Worm (Caenorhabditis elegans) whole organism, L4 larva: ENCODE results near the gene F15A4.10.

Experiments
- F26F4.8 ChIP-seq: fragments of 200-800 bp; sonication (Bioruptor generic); conservative IDR thresholded peaks from 2 replicates; pipeline ENCODE4 v1.3.6; 2022; ENCODE audit warnings: missing genetic modification characterization, missing compliant biosample characterization
- F44E2.7 ChIP-seq: fragments of 200-800 bp; sonication (Bioruptor generic); IDR thresholded peaks from 2 replicates; pipeline ENCODE4 v2.1.2; 2022; ENCODE audit warnings: missing genetic modification characterization, missing compliant biosample characterization
- T20F7.1 ChIP-seq: fragments of 200-800 bp; sonication (Bioruptor generic); optimal IDR thresholded peaks from 2 replicates; lab custom pipeline; 2018; ENCODE audit warnings: mild to moderate bottlenecking, missing genetic modification characterization, missing compliant biosample characterization
- Y5F2A.4 ChIP-seq: fragments of 200-800 bp; sonication (Bioruptor generic); optimal IDR thresholded peaks from 2 replicates; lab custom pipeline; 2018; ENCODE audit warnings: mild to moderate bottlenecking, missing genetic modification characterization, missing compliant biosample characterization
- aha-1 ChIP-seq: fragments of 150-350 bp; peaks from one replicate; lab custom pipeline; 2014; ENCODE audit warnings: missing biosample characterization, missing genetic modification characterization
- aly-2 ChIP-seq: sonication (generic microtip); optimal IDR thresholded peaks from 2 replicates; lab custom pipeline; 2018; ENCODE audit warnings: missing biosample characterization, missing genetic modification characterization
- ceh-44 ChIP-seq: fragments of 200-800 bp; sonication (Bioruptor generic); IDR thresholded peaks from 2 replicates; pipeline ENCODE4 v1.3.6; 2022; ENCODE audit warnings: missing genetic modification reagents, missing genetic modification characterization, missing compliant biosample characterization
- ceh-62 ChIP-seq: sonication (generic microtip); optimal IDR thresholded peaks from 2 replicates; lab custom pipeline; 2017; ENCODE audit warnings: missing biosample characterization, missing genetic modification characterization
- daf-19 ChIP-seq: fragments of 200-800 bp; sonication (Bioruptor generic); conservative IDR thresholded peaks from 2 replicates; pipeline ENCODE4 v1.3.6; 2022; ENCODE audit warnings: missing genetic modification characterization, missing compliant biosample characterization
- dmd-6 ChIP-seq: fragments of 200-800 bp; sonication (Bioruptor generic); IDR thresholded peaks from 2 replicates; pipeline ENCODE4 v1.3.6; 2022; ENCODE audit warnings: missing genetic modification reagents, missing genetic modification characterization, missing compliant biosample characterization
- dmd-8 ChIP-seq: fragments of 200-800 bp; sonication (Bioruptor generic); IDR thresholded peaks from 2 replicates; pipeline ENCODE4 v1.3.6; 2022; ENCODE audit warnings: missing genetic modification characterization, missing compliant biosample characterization
- dpl-1 ChIP-seq: fragments of 150-350 bp; optimal IDR thresholded peaks from 2 replicates; lab custom pipeline; 2014; ENCODE audit warnings: missing biosample characterization, missing genetic modification reagents, missing genetic modification characterization
- duxl-1 ChIP-seq: sonication (generic microtip); optimal IDR thresholded peaks from 2 replicates; lab custom pipeline; 2016; ENCODE audit warnings: mild to moderate bottlenecking, missing genetic modification characterization, moderate library complexity, missing compliant biosample characterization; ENCODE audit not compliant: poor library complexity
- hlh-30 ChIP-seq: sonication (generic microtip); optimal IDR thresholded peaks from 2 replicates; lab custom pipeline; 2017; ENCODE audit warnings: antibody characterized with exemption, mild to moderate bottlenecking, missing genetic modification characterization, missing compliant biosample characterization; ENCODE audit not compliant: insufficient read depth
- lin-1 ChIP-seq: fragments of 200-800 bp; sonication (Bioruptor generic); IDR thresholded peaks from 2 replicates; pipeline ENCODE4 v1.3.6; 2022; ENCODE audit warnings: missing genetic modification reagents, missing genetic modification characterization, missing compliant biosample characterization
- lin-38 ChIP-seq: fragments of 200-800 bp; sonication (Bioruptor generic); IDR thresholded peaks from 2 replicates; pipeline ENCODE4 v1.3.6; 2022; ENCODE audit warnings: missing genetic modification reagents, missing genetic modification characterization, missing compliant biosample characterization
- lin-39 ChIP-seq: fragments of 150-350 bp; optimal IDR thresholded peaks from 2 replicates; lab custom pipeline; 2014; ENCODE audit warnings: missing biosample characterization, missing genetic modification reagents, missing genetic modification characterization
- lir-3 ChIP-seq: sonication (generic microtip); optimal IDR thresholded peaks from 2 replicates; lab custom pipeline; 2016; ENCODE audit warnings: mild to moderate bottlenecking, missing genetic modification characterization, missing compliant biosample characterization
- madf-5 ChIP-seq, 2 experiments: fragments of 200-800 bp; sonication (Bioruptor generic); IDR thresholded peaks; 2 replicates each; pipeline ENCODE4 v1.3.6; 2022; ENCODE audit warnings: missing compliant biosample characterization in 2 of 2, missing genetic modification characterization in 2 of 2
- mdl-1 ChIP-seq, 2 experiments: fragments of 150-350 bp in 1 of 2; sonication (generic microtip) in 1 of 2; optimal IDR thresholded peaks; 2 replicates each; lab custom pipeline; 2014 to 2017; ENCODE audit warnings: missing biosample characterization in 2 of 2, missing genetic modification characterization in 2 of 2
- mdt-29 ChIP-seq: fragments of 200-800 bp; sonication (Bioruptor generic); IDR thresholded peaks from 2 replicates; pipeline ENCODE4 v1.3.6; 2022; ENCODE audit warnings: missing genetic modification reagents, missing genetic modification characterization, missing compliant biosample characterization
- mes-2 ChIP-seq: sonication (generic microtip); optimal IDR thresholded peaks from 2 replicates; lab custom pipeline; 2016; ENCODE audit warnings: missing genotype, mild to moderate bottlenecking, missing genetic modification characterization, missing compliant biosample characterization; ENCODE audit not compliant: poor library complexity, severe bottlenecking
- nhr-41 ChIP-seq: fragments of 200-800 bp; sonication (Bioruptor generic); IDR thresholded peaks from 2 replicates; pipeline ENCODE4 v1.3.6; 2022; ENCODE audit warnings: missing genetic modification reagents, missing genetic modification characterization, missing compliant biosample characterization
- nhr-42 ChIP-seq: fragments of 200-800 bp; sonication (Bioruptor generic); IDR thresholded peaks from 2 replicates; pipeline ENCODE4 v1.3.6; 2022; ENCODE audit warnings: missing genetic modification characterization, missing compliant biosample characterization
- nhr-48 ChIP-seq: sonication (generic microtip); optimal IDR thresholded peaks from 2 replicates; lab custom pipeline; 2016; ENCODE audit warnings: mild to moderate bottlenecking, missing genetic modification characterization, missing compliant biosample characterization
- nhr-76 ChIP-seq: fragments of 150-350 bp; optimal IDR thresholded peaks from 2 replicates; lab custom pipeline; 2014; ENCODE audit warnings: missing biosample characterization, missing genetic modification characterization
- php-3 ChIP-seq: fragments of 200-800 bp; sonication (Bioruptor generic); IDR thresholded peaks from 2 replicates; pipeline ENCODE4 v1.3.6; 2022; ENCODE audit warnings: missing genetic modification reagents, missing genetic modification characterization, missing compliant biosample characterization
- pqm-1 ChIP-seq: sonication (generic microtip); optimal IDR thresholded peaks from 2 replicates; lab custom pipeline; 2017; ENCODE audit warnings: missing biosample characterization, missing genetic modification characterization
- spr-1 ChIP-seq: sonication (generic microtip); optimal IDR thresholded peaks from 2 replicates; lab custom pipeline; 2016; ENCODE audit warnings: mild to moderate bottlenecking, missing genetic modification characterization, missing compliant biosample characterization
- tag-97 ChIP-seq: fragments of 200-800 bp; sonication (Bioruptor generic); IDR thresholded peaks from 2 replicates; pipeline ENCODE4 v1.3.6; 2022; ENCODE audit warnings: missing genetic modification characterization, missing compliant biosample characterization
- tra-1 ChIP-seq: fragments of 200-800 bp; sonication (Bioruptor generic); IDR thresholded peaks from 2 replicates; pipeline ENCODE4 v1.3.6; 2022; ENCODE audit warnings: missing genetic modification reagents, missing genetic modification characterization, missing compliant biosample characterization
- unc-39 ChIP-seq: sonication (generic microtip); optimal IDR thresholded peaks from 2 replicates; lab custom pipeline; 2017; ENCODE audit warnings: missing biosample characterization, missing genetic modification characterization
- unc-62 ChIP-seq, 3 experiments: fragments of 150-350 bp in 1 of 3; sonication (generic microtip); optimal IDR thresholded peaks in 2 of 3; peaks in 1 of 3; 1 replicate in 1 of 3; 2 replicates in 2 of 3; lab custom pipeline; 2014 to 2017; ENCODE audit warnings: missing biosample characterization in 3 of 3, missing genetic modification characterization in 3 of 3, missing genetic modification reagents in 3 of 3, missing genotype in 1 of 3
- zag-1 ChIP-seq: fragments of 150-350 bp; optimal IDR thresholded peaks from 2 replicates; lab custom pipeline; 2014; ENCODE audit warnings: missing biosample characterization, missing genetic modification characterization

Gene F15A4.10

ce11 chrII:12481645-12482044 is 3.3 kb downstream of the F15A4.10 start:
- TF ChIP-seq lir-3 (no peak), mdt-29 (no peak), mdl-1 (tag; optimal IDR thresholded peaks at IDR 0.05; lab: Kevin White, UChicago) (no peak), nhr-41 (no peak), nhr-76 (tag; lab: Kevin White, UChicago) (no peak), tra-1 (no peak), ceh-44 (GFP tag; lab: Robert Waterston, UW) (no peak), daf-19 (no peak), F44E2.7 (GFP tag; lab: Robert Waterston, UW) (no peak), pqm-1 (tag; lab: Kevin White, UChicago) (no peak)

DNA sequence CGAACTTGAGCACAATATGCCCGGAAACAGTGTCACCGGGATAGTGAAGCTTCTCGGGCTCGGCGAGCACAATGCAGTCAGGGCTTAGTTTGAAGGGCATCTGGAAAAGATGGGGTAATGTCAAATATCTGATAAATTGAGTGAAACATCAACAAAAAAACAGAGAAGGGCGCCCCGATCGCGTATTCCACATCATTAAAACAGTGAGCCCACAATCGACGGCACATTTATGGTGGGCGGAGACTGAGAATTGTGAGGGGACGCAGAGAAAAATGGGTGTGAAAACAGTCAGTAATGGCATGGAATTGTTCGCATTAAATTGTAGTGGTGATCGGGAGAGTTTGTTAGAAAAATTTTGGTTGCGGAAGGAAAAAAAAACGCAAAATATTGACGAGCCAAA is 4.1 kb downstream of the F15A4.10 start, which contains the start of gene arrd-9:
Gene arrd-9, minus strand, starts transcription at position 101 of the 400 bp plus-strand sequence.
- TF ChIP-seq Y5F2A.4 (GFP tag; lab: Kevin White, UChicago) (no peak), tra-1 (no peak), unc-39 (tag; lab: Kevin White, UChicago) (no peak), daf-19 (no peak), nhr-42 (GFP tag; lab: Robert Waterston, UW) (no peak), F44E2.7 (GFP tag; lab: Robert Waterston, UW) (no peak), php-3 (GFP tag; lab: Robert Waterston, UW) (no peak), dpl-1 (no peak), hlh-30 (no peak), aly-2 (tag; lab: Kevin White, UChicago) (no peak), mes-2 (tag; lab: Kevin White, UChicago) (no peak), nhr-76 (tag; lab: Kevin White, UChicago) (no peak), zag-1 (no peak), madf-5 (GFP tag; IDR thresholded peaks at IDR 0.05; lab: Robert Waterston, UW) (no peak), nhr-48 (no peak), dmd-6 (GFP tag; lab: Robert Waterston, UW) (no peak)
- TF ChIP-seq, all 104 proteins: peak for 0

DNA sequence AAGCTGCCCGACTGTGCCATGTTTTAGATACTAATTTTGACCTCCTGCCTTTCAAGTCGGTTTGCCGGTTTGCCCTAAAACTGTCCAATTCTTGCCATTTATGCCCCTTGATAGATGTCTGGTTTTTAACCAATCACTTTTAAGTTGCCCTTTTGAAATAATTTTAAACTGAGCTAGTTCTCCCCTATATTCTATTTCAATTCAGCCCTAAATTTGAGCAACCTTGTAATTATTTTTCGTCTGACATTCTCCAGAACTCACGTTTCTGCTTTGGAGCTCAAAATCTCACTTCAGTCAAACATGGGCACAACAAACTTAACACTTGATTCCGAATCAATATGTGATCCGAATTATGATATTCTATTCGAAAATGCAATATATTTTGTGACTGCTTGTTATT is 11.6 kb downstream of the F15A4.10 start, which contains the start of gene srg-17:
Gene srg-17, plus strand, starts transcription at position 301 of the 400 bp plus-strand sequence.
- TF ChIP-seq aha-1 (peak; percentile 72), lin-1 (no peak), T20F7.1 (GFP tag; lab: Kevin White, UChicago) (no peak), lin-38 (GFP tag; lab: Robert Waterston, UW) (no peak)
- TF ChIP-seq, all 104 proteins: peak for 1

DNA sequence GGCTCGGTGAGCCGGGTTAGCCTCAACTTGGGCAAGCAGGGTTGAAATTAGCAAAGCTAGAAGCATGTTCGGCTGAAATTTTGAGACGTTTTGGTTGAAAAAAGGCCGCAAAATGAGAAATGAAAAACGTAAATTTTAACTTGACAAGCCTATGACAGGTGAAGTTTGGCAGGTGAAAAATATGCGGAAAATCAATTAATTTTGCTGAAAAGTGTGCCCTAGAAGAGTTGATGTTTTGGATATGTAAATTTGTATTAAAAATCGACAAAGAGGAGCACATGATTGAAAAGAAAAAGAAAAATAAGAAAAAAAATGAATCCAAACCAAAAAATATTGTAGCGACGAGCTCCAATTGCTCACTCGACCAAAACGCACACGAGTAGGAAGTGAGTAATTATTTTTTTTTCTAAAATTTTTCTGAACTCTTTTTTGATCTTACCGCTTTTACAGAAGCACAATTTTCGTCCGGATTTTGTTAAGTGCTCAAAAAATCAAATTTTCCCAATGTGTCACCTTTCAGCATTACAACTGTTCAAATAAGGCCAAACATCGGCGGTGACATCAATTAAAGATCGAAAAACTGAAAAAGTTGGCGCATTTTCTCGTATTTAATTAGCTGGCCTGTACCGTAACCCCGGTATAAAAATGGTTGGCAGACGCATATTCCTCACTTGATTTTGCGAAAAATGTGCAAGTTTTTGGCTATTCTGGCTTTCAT is 13.7 kb downstream of the F15A4.10 start, which contains the start of the genes F15A4.5 and phat-8:
Gene F15A4.5, minus strand, starts transcription at position 101 of the 718 bp plus-strand sequence.
Gene phat-8, plus strand, starts transcription at position 668 of the 718 bp plus-strand sequence.
- no peak for TF ChIP-seq dmd-8
- peak in 1 of 2 experiments; percentile 21 for TF ChIP-seq unc-62 (GFP tag; optimal IDR thresholded peaks at IDR 0.05 in 1 of 2; lab: Kevin White, UChicago)
- TF ChIP-seq unc-62 (tag; optimal IDR thresholded peaks at IDR 0.05; lab: Kevin White, UChicago): no peak
- TF ChIP-seq, all 104 proteins: peak for 1

DNA sequence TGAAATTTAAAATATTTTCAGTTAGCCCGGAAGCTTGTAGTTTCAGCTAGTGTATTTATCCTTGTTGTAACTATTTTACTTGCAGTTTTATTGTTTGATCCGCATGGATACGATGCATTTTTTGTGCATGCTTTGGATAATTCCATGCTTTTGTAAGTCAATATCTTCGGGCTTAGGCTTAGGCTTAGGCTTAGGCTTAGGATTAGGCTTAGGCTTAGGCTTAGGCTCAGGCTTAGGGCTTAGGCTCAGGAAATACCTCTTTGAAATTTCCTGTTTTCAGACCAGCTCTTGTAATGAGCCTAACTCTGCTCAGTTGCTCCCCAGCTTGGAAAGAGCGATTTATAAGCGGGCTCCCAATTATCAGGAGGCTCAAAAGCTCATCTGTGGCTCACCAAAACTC is 17.9 kb downstream of the F15A4.10 start, which contains the start of gene srg-16:
Gene srg-16, plus strand, starts transcription at position 87 of the 400 bp plus-strand sequence.
- TF ChIP-seq spr-1 (tag; lab: Kevin White, UChicago) (no peak), F26F4.8 (0 out of 2 replicates have a peak, but pooled peaks have one; percentile 7)

DNA sequence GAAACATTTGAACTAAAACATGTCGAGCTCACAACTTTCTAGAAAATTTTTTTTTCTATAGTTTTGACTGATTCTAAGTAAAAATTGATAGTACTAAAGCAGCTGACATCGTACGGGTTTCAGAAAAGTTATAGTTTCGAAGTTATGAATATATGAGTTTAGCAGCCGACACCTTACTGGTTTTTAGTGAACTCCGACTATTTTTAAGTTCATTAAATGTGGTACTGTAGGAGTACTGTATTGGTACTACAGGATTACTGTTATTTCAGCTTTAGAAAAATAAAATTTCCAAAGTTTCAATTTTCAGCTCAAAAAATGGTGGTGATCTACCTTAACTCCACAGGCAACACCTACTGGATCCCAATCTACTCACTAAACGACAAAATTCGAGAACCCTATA is 19.4 kb downstream of the F15A4.10 start, which contains the start of gene sre-37:
Gene sre-37, plus strand, starts transcription at position 301 of the 400 bp plus-strand sequence.
- no peak for TF ChIP-seq tag-97 (GFP tag; lab: Robert Waterston, UW)
- TF ChIP-seq duxl-1 (tag; lab: Kevin White, UChicago): no peak
- no peak for TF ChIP-seq spr-1 (tag; lab: Kevin White, UChicago)
- no peak for TF ChIP-seq lin-39 (tag; lab: Kevin White, UChicago)
- TF ChIP-seq hlh-30: no peak
- TF ChIP-seq nhr-48: no peak
- no peak for TF ChIP-seq ceh-62 (tag; lab: Kevin White, UChicago)
- TF ChIP-seq madf-5 (GFP tag; IDR thresholded peaks at IDR 0.05; lab: Robert Waterston, UW): no peak
